Worm (Caenorhabditis elegans): Measurements from ENCODE around the gene ceh-13.

ce11 chrIII:7552859-7553258 lies 2.6 kb upstream of the ceh-13 start:
- no peak for TF ChIP-seq aly-1 (tag; optimal IDR thresholded peaks at IDR 0.05)
- TF ChIP-seq ceh-36 (tag; optimal IDR thresholded peaks at IDR 0.05) = no peak
- no peak for TF ChIP-seq F13C5.2 (tag; optimal IDR thresholded peaks at IDR 0.05)
- TF ChIP-seq ama-1 (optimal IDR thresholded peaks at IDR 0.05) = no peak
- TF ChIP-seq scrt-1 (GFP tag; IDR thresholded peaks at IDR 0.05) = no peak
- no peak for TF ChIP-seq tra-4 (tag; optimal IDR thresholded peaks at IDR 0.05)
- TF ChIP-seq hmbx-1 (tag; optimal IDR thresholded peaks at IDR 0.05) = no peak
- no peak for TF ChIP-seq flt-1 (GFP tag; IDR thresholded peaks at IDR 0.05)
- no peak for TF ChIP-seq B0310.2 (tag; optimal IDR thresholded peaks at IDR 0.05)
- TF ChIP-seq hnd-1 (tag; optimal IDR thresholded peaks at IDR 0.05) = no peak
- TF ChIP-seq sea-1 (GFP tag; conservative IDR thresholded peaks at IDR 0.05) = no peak

All from whole organism, early embryonic.